Worm (Caenorhabditis elegans) whole organism, mixed stage, embryonic: ENCODE results near the gene sri-7.

ENCODE experiments used
- bed-3 ChIP-seq: fragments of 200-800 bp; sonication (Bioruptor generic); optimal IDR thresholded peaks from 3 replicates; lab custom pipeline; 2018; ENCODE audit warnings: mild to moderate bottlenecking, missing genetic modification characterization, moderate library complexity, missing compliant biosample characterization
- lin-13 ChIP-seq: fragments of 150-350 bp; optimal IDR thresholded peaks from 2 replicates; lab custom pipeline; 2014; ENCODE audit warnings: missing biosample characterization, missing genetic modification characterization
- lin-32 ChIP-seq: fragments of 200-800 bp; sonication (Bioruptor generic); optimal IDR thresholded peaks from 2 replicates; lab custom pipeline; 2018; ENCODE audit warnings: mild to moderate bottlenecking, missing genetic modification characterization, missing compliant biosample characterization
- mab-5 ChIP-seq: fragments of 150-350 bp; optimal IDR thresholded peaks from 2 replicates; lab custom pipeline; 2014; ENCODE audit warnings: missing biosample characterization, missing genetic modification characterization
- mep-1 ChIP-seq: fragments of 150-350 bp; optimal IDR thresholded peaks from 2 replicates; lab custom pipeline; 2017; ENCODE audit warnings: missing biosample characterization, missing genetic modification reagents, missing genetic modification characterization, inconsistent platforms
- nhr-237 ChIP-seq: fragments of 150-350 bp; optimal IDR thresholded peaks from 2 replicates; lab custom pipeline; 2014; ENCODE audit warnings: missing biosample characterization, missing genetic modification characterization
- nhr-28 ChIP-seq: fragments of 150-350 bp; optimal IDR thresholded peaks from 2 replicates; lab custom pipeline; 2014; ENCODE audit warnings: missing biosample characterization, missing genetic modification characterization
- snpc-4 ChIP-seq: fragments of 150-350 bp; optimal IDR thresholded peaks from 2 replicates; lab custom pipeline; 2014; ENCODE audit warnings: missing biosample characterization, missing genetic modification characterization
- sptf-1 ChIP-seq: sonication (generic microtip); optimal IDR thresholded peaks from 2 replicates; lab custom pipeline; 2017; ENCODE audit warnings: mild to moderate bottlenecking, missing genetic modification characterization, moderate library complexity, missing compliant biosample characterization
- unc-62 ChIP-seq: fragments of 150-350 bp; optimal IDR thresholded peaks from 2 replicates; lab custom pipeline; 2014; ENCODE audit warnings: missing biosample characterization, missing genetic modification reagents, missing genetic modification characterization

- TF ChIP-seq nhr-28 (tag; lab: Kevin White, UChicago) = no peak
- no peak for TF ChIP-seq lin-32 (GFP tag; lab: Kevin White, UChicago)
- no peak for TF ChIP-seq mab-5 (tag; lab: Kevin White, UChicago)
- TF ChIP-seq unc-62 (GFP tag; lab: Kevin White, UChicago) = no peak
- no peak for TF ChIP-seq mep-1
- TF ChIP-seq nhr-237 (tag; lab: Kevin White, UChicago) = no peak
- TF ChIP-seq bed-3 (GFP tag; lab: Kevin White, UChicago) = no peak
- no peak for TF ChIP-seq snpc-4 (tag; lab: Kevin White, UChicago)
- TF ChIP-seq lin-13 = no peak
- no peak for TF ChIP-seq sptf-1 (tag; lab: Kevin White, UChicago)
These were observed 32.3 kb downstream of the sri-7 start, which contains the start of gene T26H5.8 for ce11 chrV:15432457-15432856.
